Worm (Caenorhabditis elegans): Measurements from ENCODE around the gene Y47D3B.3.

DNA sequence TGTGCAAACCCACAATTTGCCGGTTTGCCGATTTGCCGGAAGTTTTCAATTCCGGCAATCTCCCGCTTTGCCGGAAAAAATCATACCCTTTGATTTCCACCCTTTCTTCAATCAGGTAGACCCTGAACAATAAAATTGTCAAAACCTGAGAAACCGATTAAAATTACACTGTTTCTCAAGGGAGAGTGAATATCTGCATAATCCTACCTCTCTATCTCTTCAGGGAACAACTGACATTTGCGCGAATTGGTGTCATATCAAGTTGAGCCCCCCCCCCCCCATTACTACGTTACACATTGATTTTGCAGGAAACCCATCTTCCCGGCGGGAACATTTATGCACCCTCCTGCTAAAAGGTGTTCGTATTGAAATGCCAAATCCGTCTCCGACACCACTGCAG lies 12.8 kb downstream of the Y47D3B.3 start, which contains the start of gene twk-31:
- TF ChIP-seq him-1 (tag; optimal IDR thresholded peaks at IDR 0.05) (no peak), dao-5 (tag; optimal IDR thresholded peaks at IDR 0.05) (no peak)

All from whole organism, L4/young adult.